Fruit fly (Drosophila melanogaster): Measurements from ENCODE around the gene CG43098.

DNA sequence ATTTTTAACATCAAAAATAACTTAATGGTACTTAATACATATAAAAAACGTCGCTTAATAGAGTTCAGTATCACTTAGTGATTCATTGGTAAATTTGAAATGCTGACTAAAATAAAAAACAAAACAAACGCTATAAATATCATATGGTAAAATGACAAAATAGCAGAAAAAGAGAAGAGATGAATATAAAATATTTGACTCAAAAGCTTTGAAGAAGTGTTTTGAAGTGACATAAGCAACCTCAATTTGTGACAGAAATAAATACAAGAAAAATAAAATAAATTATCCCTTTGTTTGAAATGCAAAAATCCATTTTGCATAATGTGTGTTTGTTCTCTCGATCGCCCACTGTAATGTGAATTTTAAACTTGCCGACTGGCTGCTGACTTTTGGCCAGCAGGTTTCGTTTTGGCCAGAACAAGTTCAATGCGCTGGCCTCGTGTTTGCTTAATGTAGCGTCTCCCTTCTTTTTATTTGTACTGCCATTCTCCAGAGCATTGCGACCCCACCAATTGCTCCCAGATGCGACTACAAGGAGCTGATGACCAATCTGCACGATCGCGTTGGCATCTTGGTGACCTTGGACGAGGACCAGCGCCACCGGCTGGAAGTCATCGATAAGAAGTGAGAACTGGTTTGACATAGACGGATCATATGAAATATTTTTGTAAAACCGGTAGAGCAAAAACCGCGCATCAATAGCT lies 46.1 kb upstream of the CG43098 start:
- TF ChIP-seq fd96Ca (GFP tag; IDR thresholded peaks at IDR 0.05) (0 out of 3 replicates have a peak, but pooled peaks have one; percentile 18), CG12605 (GFP tag; IDR thresholded peaks at IDR 0.05) (no peak)

Data from whole organism, pupa.